Fruit fly (Drosophila melanogaster): ENCODE data around the gene Gagr.

Gene Gagr

dm6 chr3L:16392203-16392800, 2.1 kb upstream of the Gagr start:
- TF ChIP-seq tna (GFP tag; IDR thresholded peaks at IDR 0.05; ENCODE audit: partially characterized antibody) = 0 out of 2 replicates have a peak, but pooled peaks have one; percentile 29
- no peak for TF ChIP-seq ara (GFP tag; IDR thresholded peaks at IDR 0.05)
- no peak for TF ChIP-seq bsh (GFP tag; optimal IDR thresholded peaks at IDR 0.05)
- no peak for TF ChIP-seq vnd (GFP tag; IDR thresholded peaks at IDR 0.05; ENCODE audit: partially characterized antibody)
- TF ChIP-seq grn (GFP tag; optimal IDR thresholded peaks at IDR 0.05) = peak; percentile 37
- peak; percentile 63; the same call in 1 of the 2 replicates for TF ChIP-seq crol (GFP tag; IDR thresholded peaks at IDR 0.05)
- 0 out of 3 replicates have a peak, but pooled peaks have one; percentile 8 for TF ChIP-seq HLH4C (GFP tag; IDR thresholded peaks at IDR 0.05; ENCODE audit: partially characterized antibody)
- peak; percentile 28 for TF ChIP-seq sug (tag; optimal IDR thresholded peaks at IDR 0.05)
- TF ChIP-seq CG11456 (GFP tag; IDR thresholded peaks at IDR 0.05) = 0 out of 3 replicates have a peak, but pooled peaks have one; percentile 4
- no peak for TF ChIP-seq CG10565 (GFP tag; optimal IDR thresholded peaks at IDR 0.05)
- peak; percentile 66 for TF ChIP-seq lab (GFP tag; optimal IDR thresholded peaks at IDR 0.05)
- peak in 1 of 2 experiments; percentile 62 for TF ChIP-seq Hr78 (GFP tag; optimal IDR thresholded peaks at IDR 0.05)
- peak; percentile 64 for TF ChIP-seq sd (tag; optimal IDR thresholded peaks at IDR 0.05)

dm6 chr3L:16392874-16393273, 1.5 kb upstream of the Gagr start:
- TF ChIP-seq CG15011 (GFP tag; optimal IDR thresholded peaks at IDR 0.05) = no peak
- TF ChIP-seq CG2678 (tag; optimal IDR thresholded peaks at IDR 0.05) = peak; percentile 62
- TF ChIP-seq Sry-β (GFP tag; optimal IDR thresholded peaks at IDR 0.05) = no peak
- TF ChIP-seq CG32767 (GFP tag; IDR thresholded peaks at IDR 0.05) = no peak
- peak in 1 of 2 experiments; percentile 30 for TF ChIP-seq Hr51 (GFP tag; optimal IDR thresholded peaks at IDR 0.05)
- no peak for TF ChIP-seq so (GFP tag; IDR thresholded peaks at IDR 0.05)
- TF ChIP-seq lab (GFP tag; optimal IDR thresholded peaks at IDR 0.05) = no peak
- no peak for TF ChIP-seq Myb (GFP tag; optimal IDR thresholded peaks at IDR 0.05)
- no peak for TF ChIP-seq exex (tag; optimal IDR thresholded peaks at IDR 0.05)
- TF ChIP-seq CG7786 (GFP tag; optimal IDR thresholded peaks at IDR 0.05) = no peak
- TF ChIP-seq CG14441 (GFP tag; IDR thresholded peaks at IDR 0.05) = peak; percentile 27; the same call in 1 of the 2 replicates
- TF ChIP-seq Ptx1 (GFP tag; IDR thresholded peaks at IDR 0.05) = 0 out of 2 replicates have a peak, but pooled peaks have one; percentile 22
- no peak for TF ChIP-seq Fer2 (tag; optimal IDR thresholded peaks at IDR 0.05)
- TF ChIP-seq CG30403 (GFP tag; optimal IDR thresholded peaks at IDR 0.05) = peak; percentile 21
- TF ChIP-seq hkb (optimal IDR thresholded peaks at IDR 0.05) = no peak
- TF ChIP-seq hkb (GFP tag; IDR thresholded peaks at IDR 0.05) = 0 out of 2 replicates have a peak, but pooled peaks have one; percentile 13
- TF ChIP-seq CG10209 (GFP tag; optimal IDR thresholded peaks at IDR 0.05) = no peak
- no peak for TF ChIP-seq PHDP (tag; optimal IDR thresholded peaks at IDR 0.05)
- TF ChIP-seq CG7839 (tag; optimal IDR thresholded peaks at IDR 0.05) = peak; percentile 40
- TF ChIP-seq CG15073 (GFP tag; optimal IDR thresholded peaks at IDR 0.05) = no peak
- TF ChIP-seq CG17361 (GFP tag; IDR thresholded peaks at IDR 0.05) = peak; percentile 61; the same call in 2 of the 3 replicates
- TF ChIP-seq CG1233 (GFP tag; optimal IDR thresholded peaks at IDR 0.05) = no peak
- TF ChIP-seq CG10979 (tag; optimal IDR thresholded peaks at IDR 0.05) = peak; percentile 37
- TF ChIP-seq sens (GFP tag) = no peak
- TF ChIP-seq unpg (GFP tag; optimal IDR thresholded peaks at IDR 0.05) = peak; percentile 20
- TF ChIP-seq gce (GFP tag; IDR thresholded peaks at IDR 0.05) = no peak
- peak; percentile 41 for TF ChIP-seq grau (tag; optimal IDR thresholded peaks at IDR 0.05)
- TF ChIP-seq CG17385 (GFP tag; optimal IDR thresholded peaks at IDR 0.05) = peak; percentile 13
- TF ChIP-seq fu2 (GFP tag; optimal IDR thresholded peaks at IDR 0.05) = no peak
- no peak for TF ChIP-seq jigr1 (GFP tag; IDR thresholded peaks at IDR 0.05)
- peak; percentile 27 for TF ChIP-seq CG2712 (tag; optimal IDR thresholded peaks at IDR 0.05)
- peak; percentile 60 for TF ChIP-seq CG11504 (tag; optimal IDR thresholded peaks at IDR 0.05)
- no peak for TF ChIP-seq CG3726 (GFP tag; IDR thresholded peaks at IDR 0.05)
- TF ChIP-seq pan (optimal IDR thresholded peaks at IDR 0.05) = no peak
- peak in 1 of 2 experiments; percentile 31 for TF ChIP-seq pan (GFP tag; optimal IDR thresholded peaks at IDR 0.05 in 1 of 2, IDR thresholded peaks at IDR 0.05 in 1 of 2)
- TF ChIP-seq tx (GFP tag; optimal IDR thresholded peaks at IDR 0.05) = no peak

Measured in whole organism, embryonic.